Worm (Caenorhabditis elegans) whole organism, L3 larva: ENCODE measurements around the gene ZK813.5.

Source experiments
- R02D3.7 ChIP-seq: fragments of 150-350 bp; optimal IDR thresholded peaks from 2 replicates; lab custom pipeline; 2014; ENCODE audit warnings: missing biosample characterization, missing genetic modification characterization
- ZK546.5 ChIP-seq: sonication (generic microtip); optimal IDR thresholded peaks from 2 replicates; lab custom pipeline; 2017; ENCODE audit warnings: missing biosample characterization, missing genetic modification characterization
- ama-1 ChIP-seq: fragments of 150-350 bp; optimal IDR thresholded peaks from 2 replicates; lab custom pipeline; 2018
- ceh-28 ChIP-seq: fragments of 150-350 bp; optimal IDR thresholded peaks from 2 replicates; lab custom pipeline; 2014; ENCODE audit warnings: missing biosample characterization, missing genetic modification reagents, missing genetic modification characterization
- ceh-82 ChIP-seq: fragments of 150-350 bp; optimal IDR thresholded peaks from 2 replicates; lab custom pipeline; 2014; ENCODE audit warnings: missing biosample characterization, missing genetic modification characterization
- daf-12 ChIP-seq: fragments of 150-350 bp; optimal IDR thresholded peaks from 2 replicates; lab custom pipeline; 2014; ENCODE audit warnings: missing biosample characterization, missing genetic modification reagents, missing genetic modification characterization
- elt-1 ChIP-seq: fragments of 150-350 bp; optimal IDR thresholded peaks from 2 replicates; lab custom pipeline; 2014; ENCODE audit warnings: missing biosample characterization, missing genetic modification characterization
- elt-2 ChIP-seq: sonication (generic microtip); optimal IDR thresholded peaks from 2 replicates; lab custom pipeline; 2016; ENCODE audit warnings: missing genetic modification reagents, mild to moderate bottlenecking, missing genetic modification characterization, missing compliant biosample characterization
- elt-3 ChIP-seq, 3 experiments: fragments of 150-350 bp in 1 of 3; sonication (generic microtip) in 2 of 3; optimal IDR thresholded peaks; 2 replicates in 2 of 3; 4 replicates in 1 of 3; lab custom pipeline; 2014 to 2017; ENCODE audit warnings: missing biosample characterization in 3 of 3, missing genetic modification characterization in 3 of 3
- eor-1 ChIP-seq, 2 experiments: fragments of 150-350 bp; optimal IDR thresholded peaks; 2 replicates each; lab custom pipeline; 2014 to 2018; ENCODE audit warnings: missing biosample characterization in 2 of 2, missing genetic modification characterization in 2 of 2
- hmg-11 ChIP-seq: sonication (generic microtip); optimal IDR thresholded peaks from 2 replicates; lab custom pipeline; 2016; ENCODE audit warnings: missing genetic modification characterization, missing compliant biosample characterization
- jun-1 ChIP-seq: fragments of 150-350 bp; optimal IDR thresholded peaks from 2 replicates; lab custom pipeline; 2014; ENCODE audit warnings: missing biosample characterization, missing genetic modification reagents, missing genetic modification characterization
- lin-15B ChIP-seq: fragments of 150-350 bp; optimal IDR thresholded peaks from 2 replicates; lab custom pipeline; 2014; ENCODE audit warnings: missing biosample characterization, missing genetic modification characterization
- lin-39 ChIP-seq: fragments of 150-350 bp; optimal IDR thresholded peaks from 2 replicates; lab custom pipeline; 2018; ENCODE audit warnings: missing biosample characterization, missing genetic modification reagents, missing genetic modification characterization
- lsy-12 ChIP-seq: sonication (generic microtip); optimal IDR thresholded peaks from 2 replicates; lab custom pipeline; 2016; ENCODE audit warnings: mild to moderate bottlenecking, missing genetic modification characterization, missing compliant biosample characterization
- mdl-1 ChIP-seq: fragments of 150-350 bp; optimal IDR thresholded peaks from 2 replicates; lab custom pipeline; 2014; ENCODE audit warnings: missing biosample characterization, missing genetic modification characterization
- mml-1 ChIP-seq: fragments of 150-350 bp; sonication (generic microtip); optimal IDR thresholded peaks from 3 replicates; lab custom pipeline; 2014; ENCODE audit warnings: missing biosample characterization, missing genetic modification characterization
- nfya-1 ChIP-seq: sonication (generic microtip); optimal IDR thresholded peaks from 2 replicates; lab custom pipeline; 2017; ENCODE audit warnings: missing genetic modification characterization, mild to moderate bottlenecking, missing compliant biosample characterization, antibody characterized with exemption, moderate library complexity; ENCODE audit not compliant: insufficient read depth
- nhr-12 ChIP-seq: fragments of 150-350 bp; optimal IDR thresholded peaks from 2 replicates; lab custom pipeline; 2014; ENCODE audit warnings: missing biosample characterization, missing genetic modification characterization
- nhr-23 ChIP-seq: fragments of 150-350 bp; optimal IDR thresholded peaks from 2 replicates; lab custom pipeline; 2014; ENCODE audit warnings: missing biosample characterization, missing genetic modification reagents, missing genetic modification characterization
- nhr-28 ChIP-seq: fragments of 150-350 bp; optimal IDR thresholded peaks from 2 replicates; lab custom pipeline; 2014; ENCODE audit warnings: missing biosample characterization, missing genetic modification characterization
- nhr-43 ChIP-seq: sonication (generic microtip); optimal IDR thresholded peaks from 2 replicates; lab custom pipeline; 2016; ENCODE audit warnings: mild to moderate bottlenecking, missing genetic modification characterization, missing compliant biosample characterization; ENCODE audit not compliant: poor library complexity, severe bottlenecking
- nhr-76 ChIP-seq: fragments of 150-350 bp; sonication (generic microtip); optimal IDR thresholded peaks from 5 replicates; lab custom pipeline; 2014; ENCODE audit warnings: missing biosample characterization, missing genetic modification characterization
- pha-4 ChIP-seq: fragments of 150-350 bp; optimal IDR thresholded peaks from 2 replicates; lab custom pipeline; 2014; ENCODE audit warnings: missing biosample characterization, missing genetic modification reagents, missing genetic modification characterization
- sea-2 ChIP-seq: fragments of 150-350 bp; sonication (generic microtip); optimal IDR thresholded peaks from 4 replicates; lab custom pipeline; 2014; ENCODE audit warnings: missing biosample characterization, missing genetic modification reagents, missing genetic modification characterization
- skn-1 ChIP-seq: fragments of 150-350 bp; optimal IDR thresholded peaks from 2 replicates; lab custom pipeline; 2014; ENCODE audit warnings: missing biosample characterization, missing genetic modification characterization
- tbx-2 ChIP-seq: sonication (generic microtip); optimal IDR thresholded peaks from 2 replicates; lab custom pipeline; 2016; ENCODE audit warnings: mild to moderate bottlenecking, missing genetic modification characterization, missing compliant biosample characterization
- unc-39 ChIP-seq: sonication (generic microtip); optimal IDR thresholded peaks from 4 replicates; lab custom pipeline; 2017; ENCODE audit warnings: missing biosample characterization, missing genetic modification characterization
- zag-1 ChIP-seq: fragments of 150-350 bp; optimal IDR thresholded peaks from 2 replicates; lab custom pipeline; 2014; ENCODE audit warnings: missing biosample characterization, missing genetic modification characterization
- ztf-4 ChIP-seq: fragments of 150-350 bp; optimal IDR thresholded peaks from 2 replicates; lab custom pipeline; 2014; ENCODE audit warnings: missing biosample characterization, missing genetic modification characterization

Gene ZK813.5

DNA sequence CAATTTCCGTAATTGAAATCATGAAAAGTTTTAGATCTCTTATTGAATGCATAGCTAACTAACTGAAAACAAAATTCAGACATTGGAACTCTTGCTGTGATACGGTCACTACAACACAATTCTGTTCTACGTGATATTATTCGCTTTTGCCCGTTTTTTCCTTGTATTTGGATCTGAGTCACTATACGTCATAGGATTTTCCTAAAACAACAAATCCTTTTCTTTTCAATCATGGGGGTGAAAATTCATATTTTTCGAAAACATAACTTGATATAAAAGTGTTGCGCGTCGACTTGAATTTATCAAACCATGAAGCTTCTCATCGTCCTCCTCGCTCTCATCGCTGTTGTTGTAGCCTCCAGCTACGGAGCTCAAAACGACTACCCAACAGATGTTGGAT lies 5.0 kb downstream of the ZK813.5 start, which contains the start of gene ZK813.1:
ZK813.1 (plus strand) TSS at position 301 of the 400 bp plus-strand sequence.
- TF ChIP-seq ceh-28, result no peak

DNA sequence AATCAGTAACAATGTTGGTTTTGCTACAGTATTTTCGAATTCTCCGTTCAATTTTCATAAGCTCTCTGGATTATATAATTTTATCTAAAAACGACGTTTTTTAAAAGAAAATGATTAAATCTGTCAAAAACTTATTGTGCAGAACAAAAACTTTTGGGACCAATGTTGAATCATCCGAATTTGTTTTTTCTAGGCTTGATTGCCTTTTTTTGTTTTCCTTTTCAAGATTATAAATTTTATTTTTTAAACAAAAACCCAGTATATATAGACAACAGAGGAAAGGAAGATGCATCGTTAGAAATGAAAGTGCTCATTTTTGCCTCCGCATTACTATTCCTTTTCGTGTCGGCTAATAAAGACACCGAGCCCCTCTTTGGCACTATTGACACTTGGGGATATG lies 6.5 kb downstream of the ZK813.5 start, which contains the start of gene ZK813.7:
ZK813.7 (plus strand) TSS at position 301 of the 400 bp plus-strand sequence.
- TF ChIP-seq nhr-76 (tag; lab: Kevin White, UChicago) (no peak), elt-1 (tag; lab: Kevin White, UChicago) (no peak), pha-4 (no peak), ceh-82 (tag; lab: Kevin White, UChicago) (no peak), lin-15B (tag; lab: Kevin White, UChicago) (no peak), nfya-1 (tag; lab: Kevin White, UChicago) (no peak), ceh-28 (no peak), skn-1 (tag; lab: Kevin White, UChicago) (no peak), mdl-1 (tag; lab: Kevin White, UChicago) (no peak), elt-3 (tag; optimal IDR thresholded peaks at IDR 0.05; lab: Kevin White, UChicago) (no peak), unc-39 (no peak), lsy-12 (tag; lab: Kevin White, UChicago) (no peak), jun-1 (tag; lab: Kevin White, UChicago) (no peak), mml-1 (tag; lab: Kevin White, UChicago) (no peak)

DNA sequence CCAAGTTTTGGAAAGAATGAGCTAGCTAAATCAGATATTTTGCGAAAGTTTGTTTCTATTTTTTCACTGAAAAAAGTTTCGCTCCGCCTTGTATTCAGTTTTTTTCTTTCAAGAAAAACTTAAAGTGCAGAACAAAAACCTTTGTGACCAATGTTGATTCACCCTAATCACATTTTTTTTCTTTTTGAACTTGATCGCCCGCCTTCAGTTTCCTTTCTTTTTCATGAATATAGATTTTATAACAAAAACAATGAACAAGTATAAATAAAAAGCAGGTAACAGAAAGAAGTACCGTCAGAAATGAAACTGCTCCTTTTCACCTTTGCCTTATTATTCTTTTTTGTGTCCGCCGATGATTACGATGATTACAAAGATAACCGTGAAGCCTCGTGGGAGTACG lies 7.5 kb downstream of the ZK813.5 start, which contains the start of gene ZK813.2:
ZK813.2 (plus strand) TSS at position 301 of the 400 bp plus-strand sequence.
- TF ChIP-seq lsy-12 (tag; lab: Kevin White, UChicago), result no peak
- TF ChIP-seq nhr-12 (tag; lab: Kevin White, UChicago), result no peak
- no peak for TF ChIP-seq ama-1 (lab: Kevin White, UChicago)
- TF ChIP-seq nhr-28 (tag; lab: Kevin White, UChicago), result no peak
- TF ChIP-seq R02D3.7 (tag; lab: Kevin White, UChicago), result no peak
- no peak for TF ChIP-seq elt-2
- TF ChIP-seq sea-2 (GFP tag; lab: Kevin White, UChicago), result no peak
- TF ChIP-seq lin-15B (tag; lab: Kevin White, UChicago), result no peak
- no peak for TF ChIP-seq ZK546.5 (tag; lab: Kevin White, UChicago)
- no peak for TF ChIP-seq ztf-4 (tag; lab: Kevin White, UChicago)
- TF ChIP-seq zag-1, result no peak
- TF ChIP-seq lin-39 (tag; lab: Kevin White, UChicago), result no peak
- no peak for TF ChIP-seq eor-1 (tag; optimal IDR thresholded peaks at IDR 0.05; lab: Kevin White, UChicago)
- no peak for TF ChIP-seq ceh-82 (tag; lab: Kevin White, UChicago)
- no peak for TF ChIP-seq tbx-2 (tag; lab: Kevin White, UChicago)
- no peak for TF ChIP-seq hmg-11
- TF ChIP-seq nhr-23, result no peak
- no peak for TF ChIP-seq pha-4
- TF ChIP-seq, all 47 proteins: peak for 0

DNA sequence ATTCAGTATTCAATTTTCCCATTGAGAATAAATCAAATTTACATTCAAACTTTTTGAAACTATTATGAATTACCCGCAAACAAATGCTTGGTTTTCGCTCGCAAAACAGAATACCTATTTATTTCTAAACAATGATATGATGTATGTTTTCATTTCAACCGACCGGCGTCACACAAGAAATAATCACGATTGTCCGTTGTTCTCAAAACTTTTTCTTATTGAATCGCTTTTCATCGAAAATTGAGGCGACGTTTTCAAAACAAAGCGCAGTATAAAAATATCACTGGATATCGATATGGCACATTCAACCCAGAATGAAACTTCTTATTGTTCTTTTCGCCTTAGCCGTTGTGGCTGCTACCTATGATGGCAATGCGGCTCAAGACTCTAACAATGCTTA lies 9.5 kb downstream of the ZK813.5 start, which contains the start of gene ZK813.3:
ZK813.3 (plus strand) TSS at position 301 of the 400 bp plus-strand sequence.
- TF ChIP-seq hmg-11, result no peak
- TF ChIP-seq nhr-12 (tag; lab: Kevin White, UChicago), result no peak

DNA sequence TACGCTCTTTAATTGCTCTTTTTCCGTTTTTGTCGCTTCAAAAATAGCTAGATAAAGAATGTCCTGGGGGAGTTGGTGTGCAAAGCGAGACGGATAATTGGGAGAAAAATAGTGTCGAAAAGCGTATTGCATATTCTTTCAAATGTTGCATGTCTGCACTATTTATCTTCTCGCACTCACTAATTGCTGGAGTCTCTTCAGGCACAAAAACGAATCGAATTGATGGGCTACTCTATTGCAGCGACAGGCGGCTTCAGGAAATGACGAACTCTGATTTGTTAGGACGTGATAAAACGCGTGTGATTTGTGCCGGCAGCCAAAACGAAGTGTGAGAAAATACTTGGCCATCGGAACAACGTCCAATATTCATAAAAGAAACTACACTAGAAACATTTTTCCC lies 10.7 kb downstream of the ZK813.5 start:
- TF ChIP-seq tbx-2 (tag; lab: Kevin White, UChicago), result no peak
- no peak for TF ChIP-seq nhr-23
- TF ChIP-seq jun-1 (tag; lab: Kevin White, UChicago), result no peak
- peak; percentile 59 for TF ChIP-seq lin-39 (tag; lab: Kevin White, UChicago)

DNA sequence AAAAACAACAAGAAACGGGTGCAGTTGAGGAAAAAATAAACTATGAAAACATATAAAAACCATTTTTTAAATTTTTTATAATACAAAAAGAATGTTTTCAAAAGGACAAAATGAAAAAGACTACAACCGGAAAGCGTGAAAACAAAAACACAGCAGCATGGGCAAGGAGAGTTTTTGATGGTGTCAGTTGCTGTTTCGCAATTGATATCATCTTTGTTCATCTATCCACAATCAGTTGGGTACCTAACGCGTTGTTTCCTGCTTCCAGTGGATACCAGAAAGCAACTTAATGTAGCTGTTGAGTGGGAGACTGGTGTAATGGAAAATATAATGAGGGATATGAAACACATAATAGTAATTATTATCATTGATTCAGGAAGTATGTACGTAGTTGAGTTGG lies 11.2 kb downstream of the ZK813.5 start:
- TF ChIP-seq mml-1 (tag; lab: Kevin White, UChicago), result no peak
- TF ChIP-seq R02D3.7 (tag; lab: Kevin White, UChicago), result no peak
- TF ChIP-seq unc-39, result no peak
- no peak for TF ChIP-seq nhr-43 (tag; lab: Kevin White, UChicago)
- no peak for TF ChIP-seq lin-15B (tag; lab: Kevin White, UChicago)
- no peak for TF ChIP-seq daf-12
- TF ChIP-seq, all 47 proteins: peak for 0
